Worm (Caenorhabditis elegans) whole organism, L3 larva: ENCODE data around the gene col-90.

Experiments used
- ZK546.5 ChIP-seq: sonication (generic microtip); optimal IDR thresholded peaks from 2 replicates; lab custom pipeline; 2017; ENCODE audit warnings: missing biosample characterization, missing genetic modification characterization
- aly-2 ChIP-seq: fragments of 150-350 bp; optimal IDR thresholded peaks from 2 replicates; lab custom pipeline; 2014; ENCODE audit warnings: missing biosample characterization, missing genetic modification characterization
- ceh-16 ChIP-seq: sonication (generic microtip); optimal IDR thresholded peaks from 2 replicates; lab custom pipeline; 2017; ENCODE audit warnings: missing biosample characterization, missing genetic modification characterization
- egl-27 ChIP-seq: sonication (generic microtip); optimal IDR thresholded peaks from 4 replicates; lab custom pipeline; 2017; ENCODE audit warnings: missing biosample characterization, missing genetic modification reagents, missing genetic modification characterization
- egl-5 ChIP-seq: fragments of 150-350 bp; optimal IDR thresholded peaks from 2 replicates; lab custom pipeline; 2017; ENCODE audit warnings: missing biosample characterization, missing genetic modification reagents, missing genetic modification characterization, inconsistent platforms
- elt-1 ChIP-seq: fragments of 150-350 bp; optimal IDR thresholded peaks from 2 replicates; lab custom pipeline; 2014; ENCODE audit warnings: missing biosample characterization, missing genetic modification characterization
- elt-2 ChIP-seq: sonication (generic microtip); optimal IDR thresholded peaks from 2 replicates; lab custom pipeline; 2016; ENCODE audit warnings: missing genetic modification reagents, mild to moderate bottlenecking, missing genetic modification characterization, missing compliant biosample characterization
- elt-3 ChIP-seq, 3 experiments: fragments of 150-350 bp in 1 of 3; sonication (generic microtip) in 2 of 3; optimal IDR thresholded peaks; 2 replicates in 2 of 3; 4 replicates in 1 of 3; lab custom pipeline; 2014 to 2017; ENCODE audit warnings: missing biosample characterization in 3 of 3, missing genetic modification characterization in 3 of 3
- eor-1 ChIP-seq, 2 experiments: fragments of 150-350 bp; optimal IDR thresholded peaks; 2 replicates each; lab custom pipeline; 2014 to 2018; ENCODE audit warnings: missing biosample characterization in 2 of 2, missing genetic modification characterization in 2 of 2
- fkh-10 ChIP-seq: sonication (generic microtip); optimal IDR thresholded peaks from 2 replicates; lab custom pipeline; 2017; ENCODE audit warnings: missing biosample characterization, missing genetic modification reagents, missing genetic modification characterization
- fos-1 ChIP-seq: fragments of 150-350 bp; optimal IDR thresholded peaks from 2 replicates; lab custom pipeline; 2014; ENCODE audit warnings: missing biosample characterization, missing genetic modification characterization
- hmg-11 ChIP-seq: sonication (generic microtip); optimal IDR thresholded peaks from 2 replicates; lab custom pipeline; 2016; ENCODE audit warnings: missing genetic modification characterization, missing compliant biosample characterization
- lin-15B ChIP-seq: fragments of 150-350 bp; optimal IDR thresholded peaks from 2 replicates; lab custom pipeline; 2014; ENCODE audit warnings: missing biosample characterization, missing genetic modification characterization
- lin-39 ChIP-seq: fragments of 150-350 bp; optimal IDR thresholded peaks from 2 replicates; lab custom pipeline; 2018; ENCODE audit warnings: missing biosample characterization, missing genetic modification reagents, missing genetic modification characterization
- mml-1 ChIP-seq: fragments of 150-350 bp; sonication (generic microtip); optimal IDR thresholded peaks from 3 replicates; lab custom pipeline; 2014; ENCODE audit warnings: missing biosample characterization, missing genetic modification characterization
- nfya-1 ChIP-seq: sonication (generic microtip); optimal IDR thresholded peaks from 2 replicates; lab custom pipeline; 2017; ENCODE audit warnings: missing genetic modification characterization, mild to moderate bottlenecking, missing compliant biosample characterization, antibody characterized with exemption, moderate library complexity; ENCODE audit not compliant: insufficient read depth
- nhr-11 ChIP-seq: fragments of 150-350 bp; optimal IDR thresholded peaks from 2 replicates; lab custom pipeline; 2014; ENCODE audit warnings: missing biosample characterization, missing genetic modification characterization
- nhr-12 ChIP-seq: fragments of 150-350 bp; optimal IDR thresholded peaks from 2 replicates; lab custom pipeline; 2014; ENCODE audit warnings: missing biosample characterization, missing genetic modification characterization
- nhr-237 ChIP-seq: fragments of 150-350 bp; optimal IDR thresholded peaks from 2 replicates; lab custom pipeline; 2014; ENCODE audit warnings: missing biosample characterization, missing genetic modification characterization
- nhr-25 ChIP-seq: sonication (generic microtip); optimal IDR thresholded peaks from 2 replicates; lab custom pipeline; 2017; ENCODE audit warnings: missing biosample characterization, missing genetic modification characterization
- nhr-43 ChIP-seq: sonication (generic microtip); optimal IDR thresholded peaks from 2 replicates; lab custom pipeline; 2016; ENCODE audit warnings: mild to moderate bottlenecking, missing genetic modification characterization, missing compliant biosample characterization; ENCODE audit not compliant: poor library complexity, severe bottlenecking
- nhr-67 ChIP-seq: fragments of 150-350 bp; optimal IDR thresholded peaks from 2 replicates; lab custom pipeline; 2014; ENCODE audit warnings: missing biosample characterization, missing genetic modification characterization
- nhr-76 ChIP-seq: fragments of 150-350 bp; sonication (generic microtip); optimal IDR thresholded peaks from 5 replicates; lab custom pipeline; 2014; ENCODE audit warnings: missing biosample characterization, missing genetic modification characterization
- nhr-77 ChIP-seq: fragments of 150-350 bp; optimal IDR thresholded peaks from 2 replicates; lab custom pipeline; 2014; ENCODE audit warnings: missing biosample characterization, missing genetic modification characterization
- pha-4 ChIP-seq: fragments of 150-350 bp; optimal IDR thresholded peaks from 2 replicates; lab custom pipeline; 2014; ENCODE audit warnings: missing biosample characterization, missing genetic modification reagents, missing genetic modification characterization
- sea-2 ChIP-seq: fragments of 150-350 bp; sonication (generic microtip); optimal IDR thresholded peaks from 4 replicates; lab custom pipeline; 2014; ENCODE audit warnings: missing biosample characterization, missing genetic modification reagents, missing genetic modification characterization
- skn-1 ChIP-seq: fragments of 150-350 bp; optimal IDR thresholded peaks from 2 replicates; lab custom pipeline; 2014; ENCODE audit warnings: missing biosample characterization, missing genetic modification characterization
- snpc-4 ChIP-seq: fragments of 150-350 bp; optimal IDR thresholded peaks from 2 replicates; lab custom pipeline; 2014; ENCODE audit warnings: missing biosample characterization, missing genetic modification characterization
- tbx-2 ChIP-seq: sonication (generic microtip); optimal IDR thresholded peaks from 2 replicates; lab custom pipeline; 2016; ENCODE audit warnings: mild to moderate bottlenecking, missing genetic modification characterization, missing compliant biosample characterization
- unc-39 ChIP-seq: sonication (generic microtip); optimal IDR thresholded peaks from 4 replicates; lab custom pipeline; 2017; ENCODE audit warnings: missing biosample characterization, missing genetic modification characterization
- unc-62 ChIP-seq: fragments of 150-350 bp; sonication (generic microtip); optimal IDR thresholded peaks from 4 replicates; lab custom pipeline; 2014; ENCODE audit warnings: missing biosample characterization, missing genetic modification reagents, missing genetic modification characterization
- zag-1 ChIP-seq: fragments of 150-350 bp; optimal IDR thresholded peaks from 2 replicates; lab custom pipeline; 2014; ENCODE audit warnings: missing biosample characterization, missing genetic modification characterization
- ztf-11 ChIP-seq: fragments of 150-350 bp; optimal IDR thresholded peaks from 2 replicates; lab custom pipeline; 2014; ENCODE audit warnings: missing biosample characterization, missing genetic modification characterization

Gene col-90

DNA sequence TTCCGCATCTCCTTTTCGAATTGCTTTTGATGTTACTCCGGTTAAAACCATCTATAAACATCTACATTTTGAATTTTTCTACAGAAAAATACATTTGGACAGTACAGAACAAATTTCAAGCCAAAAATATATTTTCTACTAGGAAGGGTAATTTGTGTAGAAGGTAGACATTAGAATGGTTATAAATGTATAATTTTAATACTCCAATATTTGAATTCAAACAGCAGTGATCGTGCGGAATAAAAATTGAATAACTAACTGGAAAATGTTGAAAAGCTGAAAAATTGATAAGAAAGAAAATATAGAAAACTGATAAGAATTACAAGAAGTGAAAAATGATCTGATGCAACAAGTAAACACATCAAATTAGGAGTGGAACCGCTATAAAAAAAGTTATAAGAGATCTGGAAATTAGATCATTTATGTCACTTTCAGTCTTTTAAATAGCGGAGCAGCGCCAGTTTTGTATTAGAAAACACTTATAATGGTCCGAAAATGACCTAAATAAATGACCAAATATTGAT is 1.6 kb upstream of the col-90 start, which contains the start of gene gsto-1:
gsto-1 (minus strand) TSS at position 51 of the 524 bp plus-strand sequence.
- TF ChIP-seq lin-15B (tag; lab: Kevin White, UChicago), result no peak
- TF ChIP-seq elt-2 (tag; lab: Kevin White, UChicago), result peak; percentile 74
- no peak for TF ChIP-seq aly-2 (tag; lab: Kevin White, UChicago)
- peak; percentile 13 for TF ChIP-seq pha-4 (tag; lab: Kevin White, UChicago)
- TF ChIP-seq nhr-12, result no peak
- TF ChIP-seq tbx-2 (tag; lab: Kevin White, UChicago), result no peak

DNA sequence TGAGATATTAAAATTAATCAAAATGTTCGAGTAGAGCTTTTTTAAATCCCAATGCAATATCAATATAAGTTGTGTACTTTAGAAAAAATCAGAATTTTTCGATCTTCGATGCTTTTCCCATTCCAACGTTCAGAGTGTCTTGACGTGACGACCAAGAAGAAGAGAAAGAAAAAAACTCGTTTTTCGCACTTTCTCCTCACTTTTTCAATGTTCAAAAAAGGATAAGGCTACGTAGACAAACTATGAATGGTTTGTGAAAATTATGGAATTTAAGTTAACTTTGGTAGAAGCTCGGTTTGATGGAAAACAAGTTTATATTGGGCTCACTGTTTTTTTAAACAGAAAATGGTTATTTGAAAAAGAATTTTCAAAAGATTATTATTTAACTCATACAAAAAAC is 961 bp upstream of the col-90 start:
- no peak for TF ChIP-seq nhr-67 (tag; lab: Kevin White, UChicago)
- no peak for TF ChIP-seq nhr-12
- no peak for TF ChIP-seq skn-1 (tag; lab: Kevin White, UChicago)
- no peak for TF ChIP-seq elt-2 (tag; lab: Kevin White, UChicago)
- TF ChIP-seq sea-2 (GFP tag; lab: Kevin White, UChicago), result no peak
- TF ChIP-seq nhr-76 (tag; lab: Kevin White, UChicago), result no peak
- TF ChIP-seq snpc-4, result no peak

ce11 chrIII:7950447-7950846 is 1.8 kb downstream of the col-90 start:
- TF ChIP-seq nhr-43 (peak; percentile 91), sea-2 (GFP tag; lab: Kevin White, UChicago) (no peak), tbx-2 (tag; lab: Kevin White, UChicago) (peak; percentile 35), nhr-12 (no peak)

- TF ChIP-seq nhr-25 (tag; lab: Kevin White, UChicago) (no peak), fos-1 (tag; lab: Kevin White, UChicago) (no peak), elt-2 (tag; lab: Kevin White, UChicago) (no peak), unc-62 (GFP tag; lab: Kevin White, UChicago) (no peak), lin-39 (tag; lab: Kevin White, UChicago) (no peak), aly-2 (tag; lab: Kevin White, UChicago) (no peak), nhr-77 (tag; lab: Kevin White, UChicago) (no peak), fkh-10 (GFP tag; lab: Kevin White, UChicago) (no peak), skn-1 (tag; lab: Kevin White, UChicago) (no peak), egl-27 (tag; lab: Kevin White, UChicago) (no peak), lin-15B (tag; lab: Kevin White, UChicago) (peak; percentile 70), nhr-11 (tag; lab: Kevin White, UChicago) (no peak), pha-4 (tag; lab: Kevin White, UChicago) (peak; percentile 32), egl-5 (tag; lab: Kevin White, UChicago) (peak; percentile 21), elt-3 (tag; optimal IDR thresholded peaks at IDR 0.05; lab: Kevin White, UChicago) (no peak), zag-1 (no peak), ztf-11 (no peak), sea-2 (GFP tag; lab: Kevin White, UChicago) (no peak), nhr-237 (tag; lab: Kevin White, UChicago) (no peak), hmg-11 (tag; lab: Kevin White, UChicago) (peak; percentile 19), mml-1 (tag; lab: Kevin White, UChicago) (no peak), elt-1 (tag; lab: Kevin White, UChicago) (no peak), nfya-1 (tag; lab: Kevin White, UChicago) (peak; percentile 68)
Observed at ce11 chrIII:7952077-7952765, 3.6 kb downstream of the col-90 start, which contains the start of gene C29E4.15. TSS of gene C29E4.15 (plus strand) at chrIII:7952623.

DNA sequence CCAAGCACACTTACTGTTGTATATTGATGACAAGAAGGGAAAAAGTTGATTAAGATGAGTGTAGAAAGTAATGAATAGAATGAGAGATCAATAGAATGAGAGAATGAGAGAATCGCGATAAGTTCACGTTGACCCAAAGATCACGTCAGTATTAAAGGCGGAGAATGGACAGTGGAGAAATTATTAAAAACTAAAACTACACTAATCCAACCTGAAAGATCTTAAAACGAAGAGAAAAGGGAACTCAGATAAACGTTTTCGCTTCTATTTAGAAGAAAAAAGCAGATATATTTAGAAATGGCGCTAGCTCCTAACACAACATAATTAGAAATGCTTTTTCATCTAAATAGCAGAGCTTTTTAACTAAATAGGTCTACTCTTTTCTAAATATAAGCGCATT is 4.6 kb downstream of the col-90 start, which contains the start of gene let-754:
let-754 (minus strand) TSS at position 101 of the 400 bp plus-strand sequence.
- no peak for TF ChIP-seq unc-62 (GFP tag; lab: Kevin White, UChicago)
- TF ChIP-seq unc-39, result no peak
- TF ChIP-seq nhr-237 (tag; lab: Kevin White, UChicago), result no peak
- no peak for TF ChIP-seq eor-1 (tag; optimal IDR thresholded peaks at IDR 0.05; lab: Kevin White, UChicago)
- TF ChIP-seq ceh-16, result no peak
- no peak for TF ChIP-seq nhr-77 (tag; lab: Kevin White, UChicago)
- TF ChIP-seq zag-1, result no peak
- no peak for TF ChIP-seq ZK546.5 (tag; lab: Kevin White, UChicago)
- no peak for TF ChIP-seq nhr-12
- no peak for TF ChIP-seq lin-39 (tag; lab: Kevin White, UChicago)
